Fruit fly (Drosophila melanogaster): ENCODE data around the gene Decay.

dm6 chr3R:16452954-16453587 is 47.8 kb downstream of the Decay start:
- TF ChIP-seq Myc (optimal IDR thresholded peaks at IDR 0.05), result no peak
- no peak for TF ChIP-seq h (optimal IDR thresholded peaks at IDR 0.05)

Data from Kc167 (cell line).